ENCODE assay signal across 3 fruit fly cellular contexts in genomic region chrX:6376748-6377147, dm6.
A peak's percentile ranks its signal among the peaks of the same experiment; 100 is the strongest.
TF ChIP-seq lines count a peak whose summit lies in the region.

No protein-coding gene starts in this region.

- no peak for TF ChIP-seq CTCF in whole organism, embryonic (GFP tag; optimal IDR thresholded peaks at IDR 0.05; lab: Kevin White, UChicago)

TF ChIP-seq in whole organism, embryonic, 481 proteins besides CTCF, POLR2A, EP300 and RAD21 (continues in another document):
- no peak for TF ChIP-seq CG6175 (GFP tag; IDR thresholded peaks at IDR 0.05; lab: Robert Waterston, UW)
- no peak for TF ChIP-seq Taf1 (GFP tag; IDR thresholded peaks at IDR 0.05; lab: Robert Waterston, UW)
- no peak for TF ChIP-seq sd (tag; optimal IDR thresholded peaks at IDR 0.05; lab: Kevin White, UChicago)
- TF ChIP-seq Myb (GFP tag; optimal IDR thresholded peaks at IDR 0.05; lab: Kevin White, UChicago) = peak; percentile 1
- no peak for TF ChIP-seq luna (GFP tag; optimal IDR thresholded peaks at IDR 0.05; lab: Kevin White, UChicago)
- TF ChIP-seq CG14965 (GFP tag; optimal IDR thresholded peaks at IDR 0.05; lab: Kevin White, UChicago; ENCODE audit: borderline replicate concordance) = no peak
- TF ChIP-seq Adf1 (GFP tag; IDR thresholded peaks at IDR 0.05; lab: Robert Waterston, UW) = no peak
- no peak for TF ChIP-seq eyg (GFP tag; optimal IDR thresholded peaks at IDR 0.05; lab: Kevin White, UChicago)
- no peak for TF ChIP-seq wor (GFP tag; IDR thresholded peaks at IDR 0.05; lab: Robert Waterston, UW)
- no peak for TF ChIP-seq bbx (GFP tag; IDR thresholded peaks at IDR 0.05; lab: Robert Waterston, UW; ENCODE audit: partially characterized antibody)
- TF ChIP-seq kni (GFP tag; optimal IDR thresholded peaks at IDR 0.05; lab: Kevin White, UChicago) = no peak
- peak; percentile 14 to 16 for TF ChIP-seq dpn (GFP tag; optimal IDR thresholded peaks at IDR 0.05; lab: Kevin White, UChicago)
- no peak for TF ChIP-seq CG1024 (GFP tag; IDR thresholded peaks at IDR 0.05; lab: Robert Waterston, UW)
- TF ChIP-seq CG3281 (GFP tag; optimal IDR thresholded peaks at IDR 0.05; lab: Kevin White, UChicago) = peak; percentile 12
- no peak for TF ChIP-seq schlank (tag; optimal IDR thresholded peaks at IDR 0.05; lab: Kevin White, UChicago)
- no peak for TF ChIP-seq CG18764 (GFP tag; optimal IDR thresholded peaks at IDR 0.05; lab: Kevin White, UChicago)
- no peak for TF ChIP-seq slou (GFP tag; optimal IDR thresholded peaks at IDR 0.05; lab: Kevin White, UChicago)
- TF ChIP-seq CG9609 (GFP tag; optimal IDR thresholded peaks at IDR 0.05; lab: Kevin White, UChicago) = no peak
- TF ChIP-seq amos (GFP tag; IDR thresholded peaks at IDR 0.05; lab: Robert Waterston, UW; ENCODE audit: partially characterized antibody) = no peak
- TF ChIP-seq CG9437 (GFP tag; optimal IDR thresholded peaks at IDR 0.05; lab: Kevin White, UChicago) = no peak
- TF ChIP-seq Hey (tag; optimal IDR thresholded peaks at IDR 0.05; lab: Kevin White, UChicago) = no peak
- no peak for TF ChIP-seq CG42726 (GFP tag; IDR thresholded peaks at IDR 0.05; lab: Robert Waterston, UW; ENCODE audit: partially characterized antibody)
- no peak for TF ChIP-seq sima (GFP tag; optimal IDR thresholded peaks at IDR 0.05; lab: Kevin White, UChicago)
- no peak for TF ChIP-seq CG6854 (GFP tag; optimal IDR thresholded peaks at IDR 0.05; lab: Kevin White, UChicago)
- no peak for TF ChIP-seq CG17802 (tag; optimal IDR thresholded peaks at IDR 0.05; lab: Kevin White, UChicago)
- TF ChIP-seq lilli (GFP tag; optimal IDR thresholded peaks at IDR 0.05; lab: Kevin White, UChicago) = peak; percentile 21
- no peak for TF ChIP-seq ab (GFP tag; optimal IDR thresholded peaks at IDR 0.05; lab: Kevin White, UChicago)
- TF ChIP-seq CG14050 (GFP tag; IDR thresholded peaks at IDR 0.05; lab: Robert Waterston, UW) = no peak
- TF ChIP-seq al (GFP tag; IDR thresholded peaks at IDR 0.05; lab: Robert Waterston, UW) = no peak
- TF ChIP-seq esg (GFP tag; conservative IDR thresholded peaks at IDR 0.05; lab: Robert Waterston, UW) = no peak
- no peak for TF ChIP-seq CG15601 (tag; optimal IDR thresholded peaks at IDR 0.05; lab: Kevin White, UChicago)
- TF ChIP-seq Xrp1 (GFP tag; IDR thresholded peaks at IDR 0.05; lab: Robert Waterston, UW) = no peak

TF ChIP-seq in whole organism, prepupa, 60 proteins besides CTCF, POLR2A, EP300 and RAD21:
- no peak for TF ChIP-seq CG11294 (GFP tag; IDR thresholded peaks at IDR 0.05; lab: Robert Waterston, UW)
- peak; percentile 12 for TF ChIP-seq Eip78C (GFP tag; lab: Kevin White, UChicago)

TF ChIP-seq in whole organism, pupa, 21 proteins besides CTCF, POLR2A, EP300 and RAD21:
- TF ChIP-seq Ets98B (GFP tag; IDR thresholded peaks at IDR 0.05; lab: Robert Waterston, UW) (no peak), CG8159 (tag; optimal IDR thresholded peaks at IDR 0.05; lab: Kevin White, UChicago) (peak; percentile 12)

Comparison
In these comparisons a context has a peak if more than half of its experiments do, and no peak if none do; other contexts are left out.
1. Of the 7 proteins assayed by ChIP-seq in both whole organism, embryonic and whole organism, prepupa: peak only in whole organism, embryonic: Blimp-1 and Sox102F; only in whole organism, prepupa: none; in both: none; in neither: 5.